Worm (Caenorhabditis elegans) whole organism, L3 larva: Measurements from ENCODE around the gene ZK512.8.

Source experiments
- ceh-16 ChIP-seq: sonication (generic microtip); optimal IDR thresholded peaks from 2 replicates; lab custom pipeline; 2017; ENCODE audit warnings: missing biosample characterization, missing genetic modification characterization
- ceh-82 ChIP-seq: fragments of 150-350 bp; optimal IDR thresholded peaks from 2 replicates; lab custom pipeline; 2014; ENCODE audit warnings: missing biosample characterization, missing genetic modification characterization
- daf-12 ChIP-seq: fragments of 150-350 bp; optimal IDR thresholded peaks from 2 replicates; lab custom pipeline; 2014; ENCODE audit warnings: missing biosample characterization, missing genetic modification reagents, missing genetic modification characterization
- lin-15B ChIP-seq: fragments of 150-350 bp; optimal IDR thresholded peaks from 2 replicates; lab custom pipeline; 2014; ENCODE audit warnings: missing biosample characterization, missing genetic modification characterization
- nhr-11 ChIP-seq: fragments of 150-350 bp; optimal IDR thresholded peaks from 2 replicates; lab custom pipeline; 2014; ENCODE audit warnings: missing biosample characterization, missing genetic modification characterization
- nhr-67 ChIP-seq: fragments of 150-350 bp; optimal IDR thresholded peaks from 2 replicates; lab custom pipeline; 2014; ENCODE audit warnings: missing biosample characterization, missing genetic modification characterization
- nhr-77 ChIP-seq: fragments of 150-350 bp; optimal IDR thresholded peaks from 2 replicates; lab custom pipeline; 2014; ENCODE audit warnings: missing biosample characterization, missing genetic modification characterization
- skn-1 ChIP-seq: fragments of 150-350 bp; optimal IDR thresholded peaks from 2 replicates; lab custom pipeline; 2014; ENCODE audit warnings: missing biosample characterization, missing genetic modification characterization
- snpc-4 ChIP-seq: fragments of 150-350 bp; optimal IDR thresholded peaks from 2 replicates; lab custom pipeline; 2014; ENCODE audit warnings: missing biosample characterization, missing genetic modification characterization
- unc-39 ChIP-seq: sonication (generic microtip); optimal IDR thresholded peaks from 4 replicates; lab custom pipeline; 2017; ENCODE audit warnings: missing biosample characterization, missing genetic modification characterization
- unc-62 ChIP-seq: fragments of 150-350 bp; sonication (generic microtip); optimal IDR thresholded peaks from 4 replicates; lab custom pipeline; 2014; ENCODE audit warnings: missing biosample characterization, missing genetic modification reagents, missing genetic modification characterization
- ztf-4 ChIP-seq: fragments of 150-350 bp; optimal IDR thresholded peaks from 2 replicates; lab custom pipeline; 2014; ENCODE audit warnings: missing biosample characterization, missing genetic modification characterization

DNA sequence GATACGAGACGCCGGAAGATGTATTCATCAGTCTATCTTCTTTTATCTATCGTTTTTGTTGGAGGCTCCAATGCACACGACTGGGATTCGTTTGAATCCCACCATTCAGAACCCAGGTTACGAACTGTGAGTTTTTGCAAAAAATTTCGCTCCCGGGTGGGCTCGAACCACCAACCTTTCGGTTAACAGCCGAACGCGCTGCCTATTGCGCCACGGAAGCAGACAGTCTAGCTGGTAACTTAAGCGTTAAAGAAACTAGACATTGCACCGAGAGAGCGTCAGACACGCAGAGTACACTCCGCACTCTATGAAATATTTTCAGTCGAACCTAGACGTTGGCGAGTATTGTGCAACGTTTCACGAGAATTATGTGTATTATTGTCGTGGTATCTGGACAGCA lies 41.8 kb upstream of the ZK512.8 start:
- no peak for TF ChIP-seq daf-12 (tag; lab: Kevin White, UChicago)
- no peak for TF ChIP-seq nhr-77
- no peak for TF ChIP-seq lin-15B (tag; lab: Kevin White, UChicago)
- TF ChIP-seq skn-1 (tag; lab: Kevin White, UChicago) = peak; percentile 17
- no peak for TF ChIP-seq nhr-11
- TF ChIP-seq unc-62 (GFP tag; lab: Kevin White, UChicago) = no peak
- TF ChIP-seq ztf-4 (tag; lab: Kevin White, UChicago) = no peak
- no peak for TF ChIP-seq ceh-16 (tag; lab: Kevin White, UChicago)
- TF ChIP-seq unc-39 (tag; lab: Kevin White, UChicago) = no peak
- TF ChIP-seq snpc-4 = no peak
- TF ChIP-seq nhr-67 = no peak
- no peak for TF ChIP-seq ceh-82 (tag; lab: Kevin White, UChicago)
